Fruit fly (Drosophila melanogaster) Kc167 (cell line): ENCODE measurements around the gene AsnRS.

Experiments
- Myc ChIP-seq: fragments of >200 bp; optimal IDR thresholded peaks from 2 replicates; lab custom pipeline; 2017; ENCODE audit warnings: missing external identifiers
- Sin3A ChIP-seq: fragments of >200 bp; optimal IDR thresholded peaks from 2 replicates; lab custom pipeline; 2018; ENCODE audit warnings: missing external identifiers
- h ChIP-seq: fragments of >200 bp; optimal IDR thresholded peaks from 3 replicates; lab custom pipeline; 2018; ENCODE audit warnings: missing external identifiers
- insv ChIP-seq: fragments of >200 bp; optimal IDR thresholded peaks from 3 replicates; lab custom pipeline; 2018; ENCODE audit warnings: missing external identifiers
- psq ChIP-seq: fragments of >200 bp; optimal IDR thresholded peaks from 2 replicates; lab custom pipeline; 2017; ENCODE audit warnings: missing external identifiers
- ttk ChIP-seq: sonication (Bioruptor generic); optimal IDR thresholded peaks from 2 replicates; lab custom pipeline; 2017; ENCODE audit warnings: missing external identifiers

Gene AsnRS

dm6 chr2L:19161307-19161999, 29.7 kb upstream of the AsnRS start:
- TF ChIP-seq psq (lab: Kevin White, UChicago) (no peak), Myc (lab: Kevin White, UChicago) (no peak)

DNA sequence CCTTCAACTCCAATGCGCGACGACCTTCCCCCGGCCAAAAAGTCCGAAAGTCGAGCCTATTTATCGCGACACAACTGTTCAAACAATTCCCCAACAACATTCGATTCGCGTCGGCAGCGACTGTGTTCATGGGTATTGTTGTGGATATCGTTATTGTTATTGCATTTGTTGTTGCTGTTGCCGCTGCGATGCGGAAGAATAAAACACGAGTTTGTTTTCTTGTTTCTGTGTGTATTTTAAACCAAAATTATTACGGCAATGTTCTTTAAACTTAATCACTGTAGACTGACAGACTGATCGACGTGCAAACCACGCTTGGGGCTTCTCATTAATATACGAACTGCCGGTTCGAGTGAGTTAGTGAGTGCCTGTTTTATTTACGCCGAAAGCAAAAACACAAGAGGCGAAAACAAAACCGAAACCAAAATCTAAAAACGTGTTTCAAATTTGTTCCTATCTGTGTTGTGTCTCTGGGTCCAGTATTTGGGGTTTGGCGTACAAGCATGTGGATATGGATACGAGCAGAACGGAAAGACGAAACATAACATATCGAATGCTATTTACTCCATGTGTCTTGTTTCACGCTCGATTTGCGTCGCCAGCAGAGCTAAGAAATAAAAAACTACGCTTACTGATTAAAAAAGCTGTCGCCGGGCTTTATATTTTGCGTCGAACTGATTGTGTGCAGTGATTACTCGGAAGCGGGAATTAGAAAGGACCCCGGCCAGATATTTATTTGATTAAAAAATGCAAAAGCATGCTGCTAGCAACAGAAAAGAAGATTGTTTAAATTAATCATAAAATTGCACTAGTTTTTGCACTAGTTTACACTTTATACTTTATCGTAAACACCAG, 28.0 kb upstream of the AsnRS start:
- TF ChIP-seq Myc (lab: Kevin White, UChicago) = no peak

DNA sequence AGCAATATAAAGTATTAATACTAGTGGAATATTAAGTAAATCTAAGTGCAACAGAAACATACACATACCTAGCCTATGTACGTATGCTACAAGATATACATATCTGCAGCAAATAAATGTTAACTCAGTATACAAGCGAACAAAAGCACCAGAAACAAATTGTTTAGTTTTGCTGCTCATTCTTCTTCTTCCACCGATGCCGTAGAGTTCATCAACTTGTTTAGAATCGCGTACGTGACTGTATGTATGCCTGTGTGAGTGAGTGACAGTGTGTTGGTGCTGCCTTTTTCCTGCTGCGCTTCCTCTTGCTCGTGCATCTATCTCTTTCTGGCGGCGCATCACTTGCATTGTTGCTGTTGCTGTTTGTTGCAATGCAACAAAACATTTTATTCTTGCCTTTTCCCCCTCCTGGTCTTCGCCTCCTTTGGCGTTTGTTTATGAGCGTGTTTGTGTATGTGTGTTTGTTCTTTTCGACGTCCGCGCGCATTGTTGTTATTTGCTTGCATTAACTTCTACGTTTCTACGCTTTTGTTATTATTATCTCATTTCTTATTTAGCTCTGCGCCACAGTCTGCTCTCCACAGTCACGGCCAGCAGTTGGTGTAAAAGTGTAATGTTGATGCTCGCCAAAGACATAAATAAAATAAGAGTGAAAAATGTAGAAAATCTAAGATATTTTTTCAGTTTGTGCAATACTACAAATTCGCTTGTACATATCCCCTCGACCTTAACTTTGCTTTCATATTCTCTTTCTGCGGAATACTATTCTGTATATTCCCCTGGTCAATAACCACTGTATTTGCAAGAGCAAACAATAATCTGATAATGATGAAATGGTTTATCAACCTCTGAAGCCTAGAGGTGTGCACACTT, 27.2 kb upstream of the AsnRS start:
- TF ChIP-seq insv (lab: Kevin White, UChicago) = no peak
- no peak for TF ChIP-seq Myc (lab: Kevin White, UChicago)

- TF ChIP-seq ttk (lab: Kevin White, UChicago) (no peak), Myc (lab: Kevin White, UChicago) (no peak), psq (lab: Kevin White, UChicago) (no peak), Sin3A (lab: Kevin White, UChicago) (no peak), insv (lab: Kevin White, UChicago) (no peak), h (lab: Kevin White, UChicago) (no peak)
Measured at dm6 chr2L:19158005-19158666, 26.4 kb upstream of the AsnRS start.

- TF ChIP-seq Myc (lab: Kevin White, UChicago) (no peak), ttk (lab: Kevin White, UChicago) (no peak), insv (lab: Kevin White, UChicago) (no peak), Sin3A (lab: Kevin White, UChicago) (no peak), h (lab: Kevin White, UChicago) (no peak), psq (lab: Kevin White, UChicago) (no peak)
Measured at dm6 chr2L:19156737-19157287, 25.1 kb upstream of the AsnRS start.

DNA sequence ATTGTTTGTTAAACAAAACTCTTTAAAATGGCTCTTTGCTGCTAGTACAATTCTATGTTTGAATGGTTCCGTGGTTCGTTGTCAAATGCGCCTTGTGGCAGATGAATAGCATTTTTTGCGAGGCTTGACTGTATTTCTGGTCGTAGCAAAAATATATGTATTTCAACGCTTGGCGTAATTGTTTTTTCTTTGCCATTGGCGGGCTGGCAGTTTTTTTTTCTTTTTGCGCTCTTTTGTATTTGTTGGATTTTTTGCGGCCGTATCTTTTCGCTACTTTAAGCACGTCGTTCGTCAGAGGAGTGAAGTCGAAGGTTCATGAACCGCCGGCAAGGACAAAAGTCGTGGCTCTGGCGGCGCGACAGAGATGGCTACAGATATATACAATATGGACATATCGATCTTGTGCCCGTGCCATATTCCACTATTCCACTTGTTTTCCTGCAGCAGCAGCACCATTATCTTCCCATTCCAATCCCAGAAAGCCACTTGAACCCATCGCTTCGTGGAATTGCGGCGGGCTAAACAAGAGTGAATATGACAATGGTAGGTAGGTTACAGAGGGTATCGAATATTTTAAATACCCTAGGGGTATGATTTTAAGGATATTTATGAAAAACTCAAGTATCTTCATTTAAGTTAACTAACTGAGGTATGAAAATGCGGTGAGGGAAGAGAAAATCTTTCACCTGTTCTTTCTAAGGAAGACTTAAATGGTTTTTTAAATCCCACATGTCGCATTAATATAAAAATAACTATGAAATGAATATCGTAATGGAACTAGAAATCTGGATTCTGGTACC, 24.4 kb upstream of the AsnRS start:
- TF ChIP-seq h (lab: Kevin White, UChicago) (no peak), Sin3A (lab: Kevin White, UChicago) (no peak), insv (lab: Kevin White, UChicago) (no peak), psq (lab: Kevin White, UChicago) (no peak)

DNA sequence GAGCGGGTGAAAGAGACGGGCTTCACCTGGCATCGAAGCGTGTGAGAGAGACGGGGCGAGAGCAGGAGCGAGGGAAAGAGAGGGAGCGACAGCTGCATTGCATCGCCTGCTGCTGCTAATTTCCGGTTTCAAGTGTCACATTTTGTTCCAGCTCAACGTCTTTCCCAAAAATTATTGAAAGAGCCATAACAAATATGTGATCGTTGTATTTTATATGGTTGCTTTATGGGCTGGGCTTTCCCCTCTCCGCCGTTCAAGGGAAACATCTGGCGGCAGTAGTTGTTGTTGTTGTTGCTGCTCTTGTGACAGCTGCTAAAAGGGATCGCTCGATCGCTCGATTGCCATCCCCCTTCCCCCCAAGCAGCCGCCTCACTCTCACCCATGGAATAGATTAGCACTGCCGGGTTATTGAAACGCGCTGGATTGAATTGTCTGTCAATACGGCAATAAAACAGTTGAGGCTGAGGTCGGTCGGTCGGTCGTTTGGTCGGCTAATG, 23.2 kb upstream of the AsnRS start:
- TF ChIP-seq ttk (lab: Kevin White, UChicago) (no peak), insv (lab: Kevin White, UChicago) (no peak), h (lab: Kevin White, UChicago) (no peak), Myc (lab: Kevin White, UChicago) (no peak), Sin3A (lab: Kevin White, UChicago) (no peak), psq (lab: Kevin White, UChicago) (no peak)

DNA sequence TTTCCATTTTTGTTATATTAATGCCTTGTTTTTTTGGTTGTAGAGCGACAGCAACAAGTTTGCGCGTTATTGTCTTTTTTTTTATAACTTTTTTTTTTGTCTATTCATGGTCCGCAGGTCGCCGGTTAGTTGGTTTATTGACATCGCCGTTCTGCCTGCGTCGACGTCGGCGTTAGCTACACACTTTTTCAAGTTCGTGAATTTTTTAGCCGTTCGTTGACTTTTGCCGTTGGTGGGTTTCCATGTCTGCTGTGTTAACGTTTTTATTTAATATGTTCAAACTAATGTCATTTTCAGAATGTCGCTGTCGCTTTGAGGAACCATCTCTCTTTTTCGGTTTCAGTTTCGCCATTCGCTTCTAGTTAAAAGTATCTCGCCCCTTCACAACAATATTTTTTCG, 14.9 kb upstream of the AsnRS start:
- TF ChIP-seq h (lab: Kevin White, UChicago) (no peak), insv (lab: Kevin White, UChicago) (no peak), psq (lab: Kevin White, UChicago) (no peak), Sin3A (lab: Kevin White, UChicago) (no peak), ttk (lab: Kevin White, UChicago) (no peak), Myc (lab: Kevin White, UChicago) (no peak)

DNA sequence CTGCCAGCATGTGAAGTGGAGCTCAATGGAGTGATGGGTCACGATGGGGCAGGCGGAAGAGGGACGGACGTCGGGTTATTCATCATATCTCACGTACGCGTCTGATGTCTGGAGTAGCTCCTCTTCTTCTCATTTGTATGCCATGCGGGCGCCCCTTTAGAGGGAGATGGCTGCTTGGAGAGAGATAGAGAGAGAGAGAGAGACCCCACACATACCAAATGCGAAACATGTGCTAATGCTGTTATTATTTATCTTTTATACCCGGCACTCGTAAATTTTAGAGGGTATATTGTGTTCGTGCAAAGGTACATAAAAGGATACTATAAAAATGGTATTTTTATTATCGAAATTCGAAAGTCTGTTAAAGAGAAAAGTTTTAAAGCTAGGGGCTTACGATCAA, 14.3 kb upstream of the AsnRS start:
- no peak for TF ChIP-seq Myc (lab: Kevin White, UChicago)
- TF ChIP-seq ttk (lab: Kevin White, UChicago) = no peak
- no peak for TF ChIP-seq psq (lab: Kevin White, UChicago)
- TF ChIP-seq Sin3A (lab: Kevin White, UChicago) = no peak
- TF ChIP-seq insv (lab: Kevin White, UChicago) = no peak
- TF ChIP-seq h (lab: Kevin White, UChicago) = no peak

DNA sequence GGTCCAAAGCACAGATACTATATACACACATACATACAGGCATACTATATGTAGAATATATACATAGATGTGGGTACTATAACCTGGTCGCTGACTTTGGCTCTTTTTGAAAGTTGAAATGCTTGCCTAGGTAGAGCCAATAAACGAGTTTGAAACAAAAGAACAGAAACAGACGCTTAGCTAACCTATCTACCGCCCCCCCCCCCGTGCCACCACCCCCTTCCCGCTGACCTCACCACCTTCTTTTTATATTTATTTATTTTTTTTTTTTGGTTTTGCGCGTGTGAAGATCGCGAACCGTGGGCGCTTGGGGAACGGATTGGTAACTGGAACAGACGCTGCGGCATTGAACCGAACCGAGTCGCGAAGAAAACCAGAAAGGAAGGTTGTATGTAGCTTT, 12.4 kb upstream of the AsnRS start:
- no peak for TF ChIP-seq Myc (lab: Kevin White, UChicago)
- no peak for TF ChIP-seq h (lab: Kevin White, UChicago)
- no peak for TF ChIP-seq psq (lab: Kevin White, UChicago)
- no peak for TF ChIP-seq Sin3A (lab: Kevin White, UChicago)
- no peak for TF ChIP-seq insv (lab: Kevin White, UChicago)
- no peak for TF ChIP-seq ttk (lab: Kevin White, UChicago)
